Worm (Caenorhabditis elegans) whole organism, L1 larva: ENCODE results near the gene acox-1.5.

Experiments used
- rnt-1 ChIP-seq: sonication (generic microtip); optimal IDR thresholded peaks from 2 replicates; lab custom pipeline; 2016; ENCODE audit warnings: mild to moderate bottlenecking, missing genetic modification characterization, moderate library complexity, missing compliant biosample characterization
- ztf-11 ChIP-seq, 2 experiments: sonication (generic microtip); optimal IDR thresholded peaks; 2 replicates each; lab custom pipeline; 2016 to 2017; ENCODE audit warnings: missing genetic modification characterization in 2 of 2, missing biosample characterization in 1 of 2, missing compliant biosample characterization in 1 of 2

ce11 chrIII:9592118-9592517, at the start of gene acox-1.5:
- TF ChIP-seq ztf-11 (tag; optimal IDR thresholded peaks at IDR 0.05; lab: Kevin White, UChicago) (no peak), rnt-1 (no peak)
